Fruit fly (Drosophila melanogaster) whole organism, wandering third instar larva: Measurements from ENCODE around the gene mtm.

ENCODE experiments used
- Abd-B ChIP-seq: fragments of >200 bp; optimal IDR thresholded peaks from 2 replicates; lab custom pipeline; 2017; ENCODE audit warnings: missing biosample characterization, missing genetic modification characterization
- CG32264 ChIP-seq: fragments of 200-800 bp; sonication (Bioruptor generic); optimal IDR thresholded peaks from 2 replicates; lab custom pipeline; 2016; ENCODE audit warnings: missing biosample characterization, missing genetic modification characterization
- CG9705 ChIP-seq: fragments of 200-800 bp; sonication (Bioruptor generic); optimal IDR thresholded peaks from 2 replicates; lab custom pipeline; 2018; ENCODE audit warnings: missing biosample characterization, mild to moderate bottlenecking, missing genetic modification characterization
- CrebA ChIP-seq: fragments of 200-800 bp; sonication (Bioruptor generic); optimal IDR thresholded peaks from 2 replicates; lab custom pipeline; 2016; ENCODE audit warnings: missing biosample characterization, mild to moderate bottlenecking, missing genetic modification characterization, borderline replicate concordance
- Dif ChIP-seq: fragments of 200-275, 200-300 bp; sonication (Bioruptor generic); optimal IDR thresholded peaks from 2 replicates; lab custom pipeline; 2018; ENCODE audit warnings: missing biosample characterization, missing genetic modification characterization; ENCODE audit not compliant: partially characterized antibody
- HLH106 ChIP-seq: fragments of 200-800 bp; optimal IDR thresholded peaks from 3 replicates; lab custom pipeline; 2019; ENCODE audit warnings: missing biosample characterization, mild to moderate bottlenecking, missing genetic modification characterization, moderate library complexity
- Hnf4 ChIP-seq: fragments of 200-800 bp; sonication (Bioruptor generic); optimal IDR thresholded peaks from 2 replicates; lab custom pipeline; 2016; ENCODE audit warnings: missing biosample characterization, mild to moderate bottlenecking, missing genetic modification characterization
- Hr78 ChIP-seq: fragments of >200 bp; optimal IDR thresholded peaks from 2 replicates; lab custom pipeline; 2017; ENCODE audit warnings: missing biosample characterization, missing genetic modification characterization
- Hr83 ChIP-seq: fragments of 200-300 bp; sonication (Bioruptor generic); optimal IDR thresholded peaks from 2 replicates; lab custom pipeline; 2016; ENCODE audit warnings: missing biosample characterization, mild to moderate bottlenecking, missing genetic modification characterization, moderate library complexity; ENCODE audit not compliant: poor library complexity, severe bottlenecking
- Mio ChIP-seq: sonication (Bioruptor generic); optimal IDR thresholded peaks from 2 replicates; lab custom pipeline; 2016; ENCODE audit warnings: missing biosample characterization, missing genetic modification characterization
- N ChIP-seq: fragments of >200 bp; optimal IDR thresholded peaks from 2 replicates; lab custom pipeline; 2018; ENCODE audit warnings: missing biosample characterization, missing external identifiers, missing genetic modification characterization
- OdsH ChIP-seq: fragments of 200-800 bp; sonication (Bioruptor generic); optimal IDR thresholded peaks from 2 replicates; lab custom pipeline; 2016; ENCODE audit warnings: missing biosample characterization, mild to moderate bottlenecking, missing genetic modification characterization
- Rel ChIP-seq, 2 experiments: fragments of 200-800 bp; sonication (Bioruptor generic) in 1 of 2; optimal IDR thresholded peaks; 2 replicates in 1 of 2; 3 replicates in 1 of 2; lab custom pipeline; 2016 to 2019; ENCODE audit warnings: mild to moderate bottlenecking in 2 of 2, missing biosample characterization in 2 of 2, missing genetic modification characterization in 2 of 2, moderate library complexity in 1 of 2
- Sp1 ChIP-seq: fragments of 200-800 bp; sonication (Bioruptor generic); optimal IDR thresholded peaks from 3 replicates; lab custom pipeline; 2019; ENCODE audit warnings: missing biosample characterization, mild to moderate bottlenecking, missing genetic modification characterization, moderate library complexity
- br ChIP-seq: fragments of 200-800 bp; sonication (Bioruptor generic); optimal IDR thresholded peaks from 2 replicates; lab custom pipeline; 2016; ENCODE audit warnings: missing biosample characterization, missing genetic modification characterization
- dsf ChIP-seq: sonication (Bioruptor generic); optimal IDR thresholded peaks from 2 replicates; lab custom pipeline; 2016; ENCODE audit warnings: missing biosample characterization, missing genetic modification characterization, borderline replicate concordance
- ey ChIP-seq: fragments of 200-800 bp; sonication (Bioruptor generic); optimal IDR thresholded peaks from 2 replicates; lab custom pipeline; 2016; ENCODE audit warnings: missing biosample characterization, missing genetic modification characterization
- foxo ChIP-seq, 2 experiments: fragments of 200-800 bp; sonication (Bioruptor generic); optimal IDR thresholded peaks; 2 replicates in 1 of 2; 3 replicates in 1 of 2; lab custom pipeline; 2016 to 2017; ENCODE audit warnings: missing biosample characterization in 2 of 2, missing genetic modification characterization in 2 of 2
- fru ChIP-seq: fragments of 200-800 bp; sonication (Bioruptor generic); optimal IDR thresholded peaks from 3 replicates; lab custom pipeline; 2016; ENCODE audit warnings: missing biosample characterization, mild to moderate bottlenecking, missing genetic modification characterization
- h ChIP-seq: fragments of 200-800 bp; sonication (Bioruptor generic); optimal IDR thresholded peaks from 3 replicates; lab custom pipeline; 2016; ENCODE audit warnings: missing biosample characterization, mild to moderate bottlenecking, missing genetic modification characterization
- jim ChIP-seq: fragments of 175-275, 200-325 bp; sonication (Bioruptor generic); optimal IDR thresholded peaks from 2 replicates; lab custom pipeline; 2016; ENCODE audit warnings: missing biosample characterization, mild to moderate bottlenecking, missing genetic modification characterization
- psq ChIP-seq: fragments of 200-800 bp; sonication (Bioruptor generic); optimal IDR thresholded peaks from 3 replicates; lab custom pipeline; 2017; ENCODE audit warnings: missing biosample characterization, mild to moderate bottlenecking, missing genetic modification characterization, moderate library complexity
- rgr ChIP-seq: fragments of 200-800 bp; sonication (Bioruptor generic); optimal IDR thresholded peaks from 3 replicates; lab custom pipeline; 2016; ENCODE audit warnings: missing biosample characterization, mild to moderate bottlenecking, missing genetic modification characterization
- sage ChIP-seq: fragments of 200-800 bp; sonication (Bioruptor generic); optimal IDR thresholded peaks from 2 replicates; lab custom pipeline; 2016; ENCODE audit warnings: missing biosample characterization, mild to moderate bottlenecking, missing genetic modification characterization
- sv ChIP-seq: fragments of 200-800 bp; sonication (Bioruptor generic); optimal IDR thresholded peaks from 3 replicates; lab custom pipeline; 2016; ENCODE audit warnings: missing biosample characterization, missing genetic modification characterization
- tai ChIP-seq: sonication (Bioruptor generic); optimal IDR thresholded peaks from 2 replicates; lab custom pipeline; 2016; ENCODE audit warnings: missing biosample characterization, missing genetic modification characterization
- usp ChIP-seq: fragments of >200 bp; optimal IDR thresholded peaks from 2 replicates; lab custom pipeline; 2017; ENCODE audit warnings: missing biosample characterization, missing genetic modification characterization
- woc ChIP-seq: sonication (Bioruptor generic); optimal IDR thresholded peaks from 2 replicates; lab custom pipeline; 2016; ENCODE audit warnings: missing biosample characterization, mild to moderate bottlenecking, missing genetic modification characterization

mtm gene

dm6 chr2L:5997609-5998229, 39.1 kb downstream of the mtm start (continued):
- TF ChIP-seq CG9705 (GFP tag; lab: Kevin White, UChicago) (peak; percentile 5), Hr78 (GFP tag; lab: Kevin White, UChicago) (no peak)

dm6 chr2L:5990447-5990846, 46.4 kb downstream of the mtm start:
- TF ChIP-seq dsf, result no peak
- TF ChIP-seq Abd-B (GFP tag; lab: Kevin White, UChicago), result no peak
- no peak for TF ChIP-seq CG32264
- TF ChIP-seq rgr (GFP tag; lab: Kevin White, UChicago), result no peak
- no peak for TF ChIP-seq br
- TF ChIP-seq woc, result no peak

dm6 chr2L:5988115-5989092, 48.4 kb downstream of the mtm start:
- peak; percentile 39 for TF ChIP-seq h (GFP tag; lab: Kevin White, UChicago)
- TF ChIP-seq foxo (GFP tag; optimal IDR thresholded peaks at IDR 0.05; lab: Kevin White, UChicago), result no peak
- no peak for TF ChIP-seq Rel (GFP tag; optimal IDR thresholded peaks at IDR 0.05; lab: Kevin White, UChicago)
- TF ChIP-seq Rel (tag; optimal IDR thresholded peaks at IDR 0.05; lab: Kevin White, UChicago), result peak; percentile 93

DNA sequence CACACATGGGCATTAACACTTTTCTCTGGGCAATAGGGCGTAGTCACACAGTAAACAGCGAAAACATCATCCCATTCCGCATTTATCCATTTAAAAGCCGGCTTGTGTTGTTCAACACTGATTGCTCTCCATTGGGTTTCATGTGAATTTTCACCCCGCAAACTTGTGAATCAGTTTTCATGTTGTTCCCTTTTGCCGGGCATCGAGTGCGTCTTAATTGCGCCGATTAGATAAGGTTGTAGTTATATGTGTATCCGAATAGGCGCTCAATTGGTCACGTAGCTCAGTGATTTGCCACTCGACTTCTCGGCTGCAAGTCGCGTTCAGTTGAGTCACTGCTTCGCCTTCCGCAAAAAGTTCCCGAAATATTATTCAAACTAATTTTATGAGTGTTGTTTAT, 49.9 kb downstream of the mtm start:
- TF ChIP-seq Rel (GFP tag; optimal IDR thresholded peaks at IDR 0.05; lab: Kevin White, UChicago), result no peak
- peak; percentile 43 for TF ChIP-seq Rel (tag; optimal IDR thresholded peaks at IDR 0.05; lab: Kevin White, UChicago)
- peak; percentile 3 for TF ChIP-seq h (GFP tag; lab: Kevin White, UChicago)
- TF ChIP-seq usp (GFP tag; lab: Kevin White, UChicago), result no peak
- TF ChIP-seq OdsH (GFP tag; lab: Kevin White, UChicago), result peak; percentile 11
- TF ChIP-seq, all 38 proteins: peak for 3

DNA sequence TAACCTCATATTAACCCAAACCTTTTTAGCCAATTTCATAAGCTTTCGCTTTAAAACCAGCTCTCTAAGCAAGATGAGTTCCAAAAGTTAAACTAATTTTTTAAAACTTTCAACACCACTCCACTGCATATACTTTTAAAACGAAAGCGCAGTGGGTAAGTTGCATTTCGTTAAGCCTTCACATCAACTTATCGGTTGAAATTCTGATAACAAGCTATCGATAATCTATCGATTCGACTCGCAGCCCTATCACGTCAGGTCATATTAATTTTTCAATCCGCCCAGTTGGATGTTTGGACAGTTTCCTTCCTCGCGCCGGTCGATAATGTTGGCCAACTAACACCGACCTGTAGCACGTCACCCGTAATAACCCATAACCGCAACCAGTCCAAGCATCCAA, 50.7 kb downstream of the mtm start, which contains the start of gene ifc:
TSS of gene ifc (plus strand) at position 255 of the 400 bp plus-strand sequence.
- TF ChIP-seq CrebA (GFP tag; lab: Kevin White, UChicago), result no peak
- TF ChIP-seq rgr (GFP tag; lab: Kevin White, UChicago), result peak; percentile 54
- peak; percentile 98 for TF ChIP-seq N (GFP tag; lab: Kevin White, UChicago)
- peak; percentile 39 for TF ChIP-seq woc
- peak; percentile 30 for TF ChIP-seq psq (GFP tag; lab: Kevin White, UChicago)
- TF ChIP-seq br, result peak; percentile 53
- no peak for TF ChIP-seq tai (GFP tag; lab: Kevin White, UChicago)
- TF ChIP-seq Rel (GFP tag; optimal IDR thresholded peaks at IDR 0.05; lab: Kevin White, UChicago), result no peak
- peak; percentile 46 for TF ChIP-seq Rel (tag; optimal IDR thresholded peaks at IDR 0.05; lab: Kevin White, UChicago)
- TF ChIP-seq Dif (GFP tag; lab: Kevin White, UChicago), result peak; percentile 61
- no peak for TF ChIP-seq sage (GFP tag; lab: Kevin White, UChicago)
- TF ChIP-seq Hr83, result peak; percentile 87
- peak; percentile 47 for TF ChIP-seq fru (GFP tag; lab: Kevin White, UChicago)
- peak in 1 of 2 experiments; percentile 52 for TF ChIP-seq foxo (GFP tag; optimal IDR thresholded peaks at IDR 0.05; lab: Kevin White, UChicago)
- peak; percentile 8 for TF ChIP-seq Sp1
- peak; percentile 30 for TF ChIP-seq ey (GFP tag; lab: Kevin White, UChicago)
- TF ChIP-seq jim (GFP tag; lab: Kevin White, UChicago), result no peak
- TF ChIP-seq Mio, result no peak
- peak; percentile 51 for TF ChIP-seq OdsH (GFP tag; lab: Kevin White, UChicago)
- TF ChIP-seq CG9705 (GFP tag; lab: Kevin White, UChicago), result peak; percentile 10
- TF ChIP-seq h (GFP tag; lab: Kevin White, UChicago), result peak; percentile 64
- TF ChIP-seq sv (GFP tag; lab: Kevin White, UChicago), result peak; percentile 42
- TF ChIP-seq HLH106, result peak; percentile 60
- TF ChIP-seq Hnf4 (GFP tag; lab: Kevin White, UChicago), result no peak
- TF ChIP-seq Hr78 (GFP tag; lab: Kevin White, UChicago), result peak; percentile 66
